Worm (Caenorhabditis elegans) whole organism, late embryonic: ENCODE results near the gene fcmt-1.

Experiments used
- C38D4.7 ChIP-seq: fragments of 200-800 bp; sonication (Bioruptor generic); optimal IDR thresholded peaks from 2 replicates; lab custom pipeline; 2018; ENCODE audit warnings: mild to moderate bottlenecking, missing genetic modification characterization, moderate library complexity, missing compliant biosample characterization
- F13H6.1 ChIP-seq: sonication (generic microtip); optimal IDR thresholded peaks from 2 replicates; lab custom pipeline; 2016; ENCODE audit warnings: missing genetic modification characterization, missing compliant biosample characterization
- K02D7.2 ChIP-seq: sonication (generic microtip); optimal IDR thresholded peaks from 2 replicates; lab custom pipeline; 2017; ENCODE audit warnings: mild to moderate bottlenecking, missing genetic modification characterization, missing compliant biosample characterization
- K09A11.1 ChIP-seq: sonication (generic microtip); optimal IDR thresholded peaks from 2 replicates; lab custom pipeline; 2017; ENCODE audit warnings: antibody characterized with exemption, mild to moderate bottlenecking, missing genetic modification characterization, missing compliant biosample characterization; ENCODE audit not compliant: insufficient read depth
- T23F11.4 ChIP-seq: fragments of 200-800 bp; sonication (Bioruptor generic); optimal IDR thresholded peaks from 2 replicates; lab custom pipeline; 2018; ENCODE audit warnings: mild to moderate bottlenecking, missing genetic modification characterization, missing compliant biosample characterization
- ama-1 ChIP-seq: fragments of 150-350 bp; optimal IDR thresholded peaks from 2 replicates; lab custom pipeline; 2014
- ceh-18 ChIP-seq: sonication (generic microtip); optimal IDR thresholded peaks from 2 replicates; lab custom pipeline; 2016; ENCODE audit warnings: missing genetic modification characterization, missing compliant biosample characterization
- ceh-2 ChIP-seq: sonication (generic microtip); optimal IDR thresholded peaks from 2 replicates; lab custom pipeline; 2016; ENCODE audit warnings: missing genotype, missing genetic modification characterization, missing compliant biosample characterization
- ceh-24 ChIP-seq: sonication (generic microtip); optimal IDR thresholded peaks from 2 replicates; lab custom pipeline; 2016; ENCODE audit warnings: mild to moderate bottlenecking, missing genetic modification characterization, missing compliant biosample characterization
- ceh-30 ChIP-seq: fragments of 150-350 bp; optimal IDR thresholded peaks from 2 replicates; lab custom pipeline; 2014; ENCODE audit warnings: missing biosample characterization, missing genetic modification characterization
- ceh-31 ChIP-seq: sonication (generic microtip); optimal IDR thresholded peaks from 2 replicates; lab custom pipeline; 2016; ENCODE audit warnings: missing genetic modification characterization, missing compliant biosample characterization
- ceh-34 ChIP-seq: sonication (generic microtip); optimal IDR thresholded peaks from 2 replicates; lab custom pipeline; 2016; ENCODE audit warnings: mild to moderate bottlenecking, missing genetic modification characterization, missing compliant biosample characterization
- ceh-45 ChIP-seq: fragments of 200-800 bp; sonication (Bioruptor generic); IDR thresholded peaks from 2 replicates; pipeline ENCODE4 v1.3.6; 2022; ENCODE audit warnings: missing genetic modification reagents, missing genetic modification characterization, missing compliant biosample characterization
- ceh-48 ChIP-seq: sonication (generic microtip); optimal IDR thresholded peaks from 2 replicates; lab custom pipeline; 2016; ENCODE audit warnings: missing genetic modification characterization, inconsistent platforms, missing compliant biosample characterization
- ceh-6 ChIP-seq: fragments of 200-800 bp; sonication (Bioruptor generic); optimal IDR thresholded peaks from 2 replicates; lab custom pipeline; 2018; ENCODE audit warnings: mild to moderate bottlenecking, missing genetic modification characterization, missing compliant biosample characterization
- ceh-9 ChIP-seq: sonication (generic microtip); optimal IDR thresholded peaks from 2 replicates; lab custom pipeline; 2016; ENCODE audit warnings: mild to moderate bottlenecking, missing genetic modification characterization, inconsistent platforms, missing compliant biosample characterization
- dmd-4 ChIP-seq: sonication (generic microtip); optimal IDR thresholded peaks from 2 replicates; lab custom pipeline; 2016; ENCODE audit warnings: borderline replicate concordance, missing genetic modification characterization, missing compliant biosample characterization
- elt-2 ChIP-seq: sonication (generic microtip); optimal IDR thresholded peaks from 2 replicates; lab custom pipeline; 2016; ENCODE audit warnings: missing genetic modification reagents, missing genetic modification characterization, missing compliant biosample characterization
- fkh-6 ChIP-seq: sonication (generic microtip); optimal IDR thresholded peaks from 2 replicates; lab custom pipeline; 2016; ENCODE audit warnings: missing genetic modification characterization, missing compliant biosample characterization
- gmeb-2 ChIP-seq: sonication (generic microtip); optimal IDR thresholded peaks from 2 replicates; lab custom pipeline; 2016; ENCODE audit warnings: missing genetic modification characterization, inconsistent platforms, missing compliant biosample characterization
- hlh-13 ChIP-seq: fragments of 200-800 bp; sonication (Bioruptor generic); optimal IDR thresholded peaks from 2 replicates; lab custom pipeline; 2018; ENCODE audit warnings: mild to moderate bottlenecking, missing genetic modification characterization, missing compliant biosample characterization
- hlh-30 ChIP-seq: sonication (generic microtip); optimal IDR thresholded peaks from 2 replicates; lab custom pipeline; 2017; ENCODE audit warnings: antibody characterized with exemption, missing genetic modification characterization, missing compliant biosample characterization; ENCODE audit not compliant: insufficient read depth
- hlh-8 ChIP-seq: sonication (generic microtip); optimal IDR thresholded peaks from 2 replicates; lab custom pipeline; 2016; ENCODE audit warnings: missing genotype, missing genetic modification characterization, missing compliant biosample characterization
- madf-2 ChIP-seq: sonication (generic microtip); optimal IDR thresholded peaks from 2 replicates; lab custom pipeline; 2017; ENCODE audit warnings: missing genetic modification characterization, missing compliant biosample characterization
- mec-3 ChIP-seq: sonication (generic microtip); optimal IDR thresholded peaks from 2 replicates; lab custom pipeline; 2016; ENCODE audit warnings: borderline replicate concordance, missing genetic modification characterization, missing compliant biosample characterization
- nfya-1 ChIP-seq: sonication (generic microtip); optimal IDR thresholded peaks from 2 replicates; lab custom pipeline; 2017; ENCODE audit warnings: missing genetic modification characterization, mild to moderate bottlenecking, missing compliant biosample characterization, antibody characterized with exemption, moderate library complexity
- nhr-11 ChIP-seq: fragments of 150-350 bp; optimal IDR thresholded peaks from 2 replicates; lab custom pipeline; 2014; ENCODE audit warnings: missing biosample characterization, missing genetic modification characterization
- nhr-232 ChIP-seq: sonication (generic microtip); optimal IDR thresholded peaks from 2 replicates; lab custom pipeline; 2016; ENCODE audit warnings: missing genetic modification characterization, missing compliant biosample characterization
- npax-4 ChIP-seq: sonication (generic microtip); optimal IDR thresholded peaks from 2 replicates; lab custom pipeline; 2016; ENCODE audit warnings: missing genetic modification characterization, missing compliant biosample characterization
- odd-2 ChIP-seq: sonication (generic microtip); optimal IDR thresholded peaks from 2 replicates; lab custom pipeline; 2017; ENCODE audit warnings: antibody characterized with exemption, mild to moderate bottlenecking, missing genetic modification characterization, missing compliant biosample characterization
- pat-9 ChIP-seq: fragments of 200-800 bp; sonication (Bioruptor generic); optimal IDR thresholded peaks from 2 replicates; lab custom pipeline; 2018; ENCODE audit warnings: mild to moderate bottlenecking, missing genetic modification characterization, moderate library complexity, missing compliant biosample characterization
- pha-2 ChIP-seq: sonication (generic microtip); optimal IDR thresholded peaks from 2 replicates; lab custom pipeline; 2017; ENCODE audit warnings: mild to moderate bottlenecking, missing genetic modification characterization, missing compliant biosample characterization
- pqm-1 ChIP-seq: sonication (generic microtip); optimal IDR thresholded peaks from 2 replicates; lab custom pipeline; 2016; ENCODE audit warnings: missing genetic modification characterization, missing compliant biosample characterization
- pros-1 ChIP-seq: fragments of 150-350 bp; optimal IDR thresholded peaks from 2 replicates; lab custom pipeline; 2014; ENCODE audit warnings: missing biosample characterization, missing genetic modification reagents, missing genetic modification characterization
- sdc-2 ChIP-seq: sonication (generic microtip); optimal IDR thresholded peaks from 2 replicates; lab custom pipeline; 2016; ENCODE audit warnings: missing genotype, missing genetic modification characterization, missing compliant biosample characterization
- sox-2 ChIP-seq: fragments of 200-800 bp; sonication (Bioruptor generic); IDR thresholded peaks from 2 replicates; pipeline ENCODE4 v1.3.6; 2022; ENCODE audit warnings: missing genetic modification reagents, missing genetic modification characterization, missing compliant biosample characterization
- unc-42 ChIP-seq: sonication (generic microtip); optimal IDR thresholded peaks from 2 replicates; lab custom pipeline; 2016; ENCODE audit warnings: missing genotype, missing genetic modification characterization, missing compliant biosample characterization
- unc-55 ChIP-seq: sonication (generic microtip); optimal IDR thresholded peaks from 2 replicates; lab custom pipeline; 2017; ENCODE audit warnings: missing biosample characterization, missing genetic modification reagents, missing genetic modification characterization
- unc-86 ChIP-seq: sonication (generic microtip); optimal IDR thresholded peaks from 2 replicates; lab custom pipeline; 2016; ENCODE audit warnings: missing genetic modification characterization, missing compliant biosample characterization
- ztf-16 ChIP-seq: sonication (generic microtip); optimal IDR thresholded peaks from 2 replicates; lab custom pipeline; 2017; ENCODE audit warnings: missing genetic modification characterization, missing compliant biosample characterization

The fcmt-1 gene

DNA sequence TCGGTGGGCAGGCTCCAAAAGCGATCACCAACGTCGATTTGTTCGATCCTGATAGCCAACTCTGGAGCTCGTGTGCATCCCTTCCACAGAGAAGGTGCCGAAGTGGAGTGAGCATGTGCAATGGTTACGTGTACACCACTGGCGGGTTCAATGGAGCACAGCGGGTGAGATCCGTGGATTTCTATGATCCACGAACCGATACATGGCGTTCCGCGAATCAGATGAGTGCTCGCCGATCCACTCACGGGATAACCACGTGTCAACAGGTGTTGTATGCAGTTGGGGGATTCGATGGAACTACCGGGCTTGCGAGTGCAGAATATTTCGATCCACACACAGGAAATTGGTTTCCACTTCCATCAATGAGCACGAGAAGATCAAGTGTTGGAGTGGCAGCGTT is 18.5 kb downstream of the fcmt-1 start:
- TF ChIP-seq hlh-30 (tag; lab: Kevin White, UChicago) (no peak), K09A11.1 (tag; lab: Kevin White, UChicago) (no peak), madf-2 (no peak), sdc-2 (tag; lab: Kevin White, UChicago) (no peak), pha-2 (tag; lab: Kevin White, UChicago) (no peak), nfya-1 (tag; lab: Kevin White, UChicago) (no peak), unc-42 (tag; lab: Kevin White, UChicago) (no peak), mec-3 (tag; lab: Kevin White, UChicago) (no peak), sox-2 (GFP tag; lab: Robert Waterston, UW) (no peak), pat-9 (no peak), dmd-4 (no peak), ceh-30 (tag; lab: Kevin White, UChicago) (no peak), ama-1 (no peak), ceh-31 (tag; lab: Kevin White, UChicago) (no peak), ceh-48 (no peak)

ce11 chrII:11689941-11690340 is 19.4 kb downstream of the fcmt-1 start:
- no peak for TF ChIP-seq C38D4.7 (GFP tag; lab: Kevin White, UChicago)
- no peak for TF ChIP-seq ceh-30 (tag; lab: Kevin White, UChicago)
- TF ChIP-seq ceh-9 = no peak
- TF ChIP-seq npax-4 (tag; lab: Kevin White, UChicago) = no peak
- no peak for TF ChIP-seq unc-86 (tag; lab: Kevin White, UChicago)
- TF ChIP-seq nfya-1 (tag; lab: Kevin White, UChicago) = no peak
- no peak for TF ChIP-seq T23F11.4
- no peak for TF ChIP-seq K02D7.2 (tag; lab: Kevin White, UChicago)
- TF ChIP-seq ceh-6 (GFP tag; lab: Kevin White, UChicago) = no peak
- TF ChIP-seq ztf-16 = no peak

DNA sequence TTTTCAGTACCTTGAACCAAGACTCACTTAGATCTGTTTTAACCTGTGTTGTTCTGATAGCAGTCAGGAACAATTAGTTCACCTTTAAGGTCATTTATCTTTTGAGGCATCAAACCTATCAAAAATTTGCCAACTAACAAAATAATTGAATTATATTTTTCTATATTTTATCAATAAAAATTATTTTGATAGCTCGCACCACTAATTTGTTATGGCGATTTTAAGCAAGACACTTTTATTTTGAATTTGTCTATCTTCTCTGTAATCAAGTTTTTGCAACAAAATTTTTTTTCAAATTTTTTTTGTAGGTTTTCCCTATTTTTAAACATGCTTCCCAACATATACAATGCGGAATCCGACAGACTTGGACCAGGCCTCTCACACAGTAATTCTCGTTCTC is 20.7 kb downstream of the fcmt-1 start, which contains the start of gene kel-1:
kel-1 (plus strand) TSS at position 301 of the 400 bp plus-strand sequence.
- TF ChIP-seq nhr-232 (tag; lab: Kevin White, UChicago) = no peak
- no peak for TF ChIP-seq pqm-1 (tag; lab: Kevin White, UChicago)
- TF ChIP-seq odd-2 = no peak
- TF ChIP-seq pat-9 = no peak
- TF ChIP-seq pros-1 = no peak
- no peak for TF ChIP-seq hlh-8 (tag; lab: Kevin White, UChicago)

ce11 chrII:11688011-11688410 is 21.4 kb downstream of the fcmt-1 start:
- TF ChIP-seq C38D4.7 (GFP tag; lab: Kevin White, UChicago) (no peak), odd-2 (no peak), unc-42 (tag; lab: Kevin White, UChicago) (peak; percentile 59), ceh-31 (tag; lab: Kevin White, UChicago) (peak; percentile 1), nfya-1 (tag; lab: Kevin White, UChicago) (peak; percentile 29), hlh-13 (GFP tag; lab: Kevin White, UChicago) (no peak), ceh-9 (no peak), hlh-8 (tag; lab: Kevin White, UChicago) (peak; percentile 73), fkh-6 (no peak), unc-55 (GFP tag; lab: Kevin White, UChicago) (peak; percentile 8), nhr-232 (tag; lab: Kevin White, UChicago) (no peak)

DNA sequence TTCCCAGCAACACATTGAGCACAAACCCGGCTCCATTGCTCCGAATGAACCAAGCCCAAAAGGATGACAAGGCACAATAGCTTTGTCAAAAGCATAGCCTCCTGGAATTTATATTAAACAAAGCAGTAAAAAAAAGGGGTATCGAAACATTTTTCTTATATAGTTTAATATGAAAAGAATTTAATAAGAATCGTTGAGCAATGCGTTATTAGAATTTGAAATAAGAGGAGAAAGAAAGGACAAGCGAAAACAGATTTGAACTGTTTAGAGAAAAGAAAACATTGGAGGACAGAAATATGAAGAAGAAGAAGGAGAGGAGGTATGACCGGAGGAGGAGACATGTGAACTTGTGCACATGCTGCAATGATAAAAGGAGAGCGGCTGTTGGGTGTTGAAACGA is 24.2 kb downstream of the fcmt-1 start, which contains the start of gene C47D12.5:
C47D12.5 (minus strand) TSS at position 101 of the 400 bp plus-strand sequence.
- no peak for TF ChIP-seq hlh-13 (GFP tag; lab: Kevin White, UChicago)
- TF ChIP-seq elt-2 (tag; lab: Kevin White, UChicago) = no peak
- no peak for TF ChIP-seq npax-4 (tag; lab: Kevin White, UChicago)
- no peak for TF ChIP-seq nhr-11 (tag; lab: Kevin White, UChicago)
- no peak for TF ChIP-seq ceh-18
- no peak for TF ChIP-seq F13H6.1 (tag; lab: Kevin White, UChicago)
- TF ChIP-seq pros-1 = no peak
- TF ChIP-seq ceh-24 (tag; lab: Kevin White, UChicago) = no peak
- no peak for TF ChIP-seq ceh-31 (tag; lab: Kevin White, UChicago)
- TF ChIP-seq ceh-34 = no peak
- no peak for TF ChIP-seq ceh-45
- no peak for TF ChIP-seq gmeb-2 (tag; lab: Kevin White, UChicago)
- no peak for TF ChIP-seq ceh-2
